Worm (Caenorhabditis elegans) whole organism, early embryonic: ENCODE data around the gene C15C8.4.

Experiments
- B0310.2 ChIP-seq: sonication (generic microtip); optimal IDR thresholded peaks from 2 replicates; lab custom pipeline; 2016; ENCODE audit warnings: mild to moderate bottlenecking, missing genetic modification characterization, missing compliant biosample characterization
- F13C5.2 ChIP-seq: sonication (generic microtip); optimal IDR thresholded peaks from 2 replicates; lab custom pipeline; 2017; ENCODE audit warnings: mild to moderate bottlenecking, missing genetic modification characterization, inconsistent platforms, missing compliant biosample characterization
- aly-1 ChIP-seq: sonication (generic microtip); optimal IDR thresholded peaks from 2 replicates; lab custom pipeline; 2016; ENCODE audit warnings: missing genetic modification characterization, missing compliant biosample characterization
- ama-1 ChIP-seq: fragments of 150-350 bp; optimal IDR thresholded peaks from 2 replicates; lab custom pipeline; 2014
- ceh-13 ChIP-seq: fragments of 200-800 bp; sonication (Bioruptor generic); optimal IDR thresholded peaks from 2 replicates; lab custom pipeline; 2018; ENCODE audit warnings: mild to moderate bottlenecking, missing genetic modification characterization, missing compliant biosample characterization
- ceh-36 ChIP-seq: sonication (generic microtip); optimal IDR thresholded peaks from 2 replicates; lab custom pipeline; 2016; ENCODE audit warnings: missing genetic modification characterization, inconsistent platforms, missing compliant biosample characterization
- ets-7 ChIP-seq: sonication (generic microtip); optimal IDR thresholded peaks from 2 replicates; lab custom pipeline; 2016; ENCODE audit warnings: missing genotype, missing genetic modification characterization, missing compliant biosample characterization
- flt-1 ChIP-seq: fragments of 200-800 bp; sonication (Bioruptor generic); IDR thresholded peaks from 2 replicates; pipeline ENCODE4 v1.3.6; 2022; ENCODE audit warnings: missing genetic modification characterization, missing compliant biosample characterization
- hmbx-1 ChIP-seq: sonication (generic microtip); optimal IDR thresholded peaks from 2 replicates; lab custom pipeline; 2016; ENCODE audit warnings: mild to moderate bottlenecking, missing genetic modification characterization, missing compliant biosample characterization
- hmg-4 ChIP-seq: fragments of 200-800 bp; sonication (Bioruptor generic); optimal IDR thresholded peaks from 2 replicates; lab custom pipeline; 2018; ENCODE audit warnings: mild to moderate bottlenecking, missing genetic modification characterization, missing compliant biosample characterization
- hnd-1 ChIP-seq: sonication (generic microtip); optimal IDR thresholded peaks from 2 replicates; lab custom pipeline; 2016; ENCODE audit warnings: missing genetic modification characterization, missing compliant biosample characterization
- pes-1 ChIP-seq: fragments of 200-800 bp; sonication (Bioruptor generic); IDR thresholded peaks from 2 replicates; pipeline ENCODE4 v1.3.6; 2022; ENCODE audit warnings: missing genetic modification reagents, missing genetic modification characterization, missing compliant biosample characterization
- scrt-1 ChIP-seq: fragments of 200-800 bp; sonication (Bioruptor generic); IDR thresholded peaks from 2 replicates; pipeline ENCODE4 v1.3.6; 2022; ENCODE audit warnings: missing genetic modification characterization, missing compliant biosample characterization
- sea-1 ChIP-seq: fragments of 200-800 bp; sonication (Bioruptor generic); conservative IDR thresholded peaks from 2 replicates; pipeline ENCODE4 v1.3.6; 2022; ENCODE audit warnings: missing genetic modification characterization, missing compliant biosample characterization
- tbx-11 ChIP-seq: fragments of 200-800 bp; sonication (Bioruptor generic); IDR thresholded peaks from 2 replicates; pipeline ENCODE4 v1.3.6; 2022; ENCODE audit warnings: missing genetic modification characterization, missing compliant biosample characterization
- tbx-37 ChIP-seq: fragments of 200-800 bp; sonication (Bioruptor generic); conservative IDR thresholded peaks from 2 replicates; pipeline ENCODE4 v1.3.6; 2022; ENCODE audit warnings: missing genetic modification reagents, missing genetic modification characterization, missing compliant biosample characterization
- tra-4 ChIP-seq: sonication (generic microtip); optimal IDR thresholded peaks from 2 replicates; lab custom pipeline; 2017; ENCODE audit warnings: missing genetic modification characterization, missing compliant biosample characterization

The C15C8.4 gene

DNA sequence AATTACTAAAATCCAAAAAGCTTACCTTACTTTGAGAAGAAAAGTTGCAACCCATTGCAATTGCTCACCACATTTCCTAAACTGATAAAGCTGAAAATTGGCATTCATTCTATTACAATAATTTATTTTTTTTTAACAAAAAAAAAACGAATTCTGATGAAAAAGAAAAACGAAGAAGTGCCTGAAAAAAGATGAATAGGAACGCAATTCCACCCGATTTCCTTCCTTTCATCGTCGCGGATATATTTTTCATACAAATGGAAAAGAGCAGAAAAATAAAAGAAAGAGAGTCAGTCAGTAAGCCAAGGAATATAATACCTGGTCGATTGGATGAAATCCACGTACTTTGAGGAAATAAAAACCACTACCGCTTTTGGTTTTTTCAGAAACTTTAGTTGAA, 7.6 kb upstream of the C15C8.4 start, which contains the start of gene gpa-13:
Gene gpa-13, minus strand, starts transcription at position 101 of the 400 bp plus-strand sequence.
- TF ChIP-seq ceh-36 (tag; lab: Kevin White, UChicago) (no peak), flt-1 (GFP tag; lab: Robert Waterston, UW) (no peak), tbx-37 (GFP tag; lab: Robert Waterston, UW) (no peak), scrt-1 (no peak), F13C5.2 (tag; lab: Kevin White, UChicago) (no peak)

DNA sequence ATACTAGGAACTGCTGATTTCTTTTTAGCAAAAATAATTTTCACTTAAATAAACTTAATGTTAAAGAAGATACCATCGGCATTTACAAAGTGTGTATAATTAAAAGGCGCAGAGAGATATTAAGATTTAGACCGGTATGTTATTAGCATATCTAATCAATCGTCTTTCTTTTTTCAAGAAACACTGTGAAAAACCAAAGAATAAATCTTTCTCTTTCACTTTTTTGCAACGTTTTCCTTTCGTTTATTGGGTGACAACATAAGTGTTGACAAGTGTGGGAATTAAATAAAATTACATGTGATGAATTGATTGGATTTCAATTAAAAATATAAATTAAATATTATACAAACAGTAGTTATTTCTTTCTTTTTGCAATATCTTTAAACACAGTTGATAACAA, 5.1 kb upstream of the C15C8.4 start, which contains the start of gene C15C8.8:
Gene C15C8.8, minus strand, starts transcription at position 101 of the 400 bp plus-strand sequence.
- no peak for TF ChIP-seq hmg-4 (GFP tag; lab: Kevin White, UChicago)
- no peak for TF ChIP-seq ceh-13 (GFP tag; lab: Kevin White, UChicago)
- no peak for TF ChIP-seq F13C5.2 (tag; lab: Kevin White, UChicago)
- TF ChIP-seq hmbx-1 (tag; lab: Kevin White, UChicago) = no peak
- TF ChIP-seq tra-4 = no peak
- TF ChIP-seq scrt-1 = no peak
- TF ChIP-seq ets-7 (tag; lab: Kevin White, UChicago) = no peak
- no peak for TF ChIP-seq tbx-37 (GFP tag; lab: Robert Waterston, UW)
- TF ChIP-seq aly-1 (tag; lab: Kevin White, UChicago) = no peak
- no peak for TF ChIP-seq flt-1 (GFP tag; lab: Robert Waterston, UW)
- no peak for TF ChIP-seq pes-1 (GFP tag; lab: Robert Waterston, UW)
- TF ChIP-seq ceh-36 (tag; lab: Kevin White, UChicago) = no peak
- no peak for TF ChIP-seq B0310.2 (tag; lab: Kevin White, UChicago)
- TF ChIP-seq sea-1 (GFP tag; lab: Robert Waterston, UW) = no peak
- TF ChIP-seq ama-1 (lab: Kevin White, UChicago) = no peak
- no peak for TF ChIP-seq tbx-11 (GFP tag; lab: Robert Waterston, UW)
- TF ChIP-seq hnd-1 (tag; lab: Kevin White, UChicago) = no peak

DNA sequence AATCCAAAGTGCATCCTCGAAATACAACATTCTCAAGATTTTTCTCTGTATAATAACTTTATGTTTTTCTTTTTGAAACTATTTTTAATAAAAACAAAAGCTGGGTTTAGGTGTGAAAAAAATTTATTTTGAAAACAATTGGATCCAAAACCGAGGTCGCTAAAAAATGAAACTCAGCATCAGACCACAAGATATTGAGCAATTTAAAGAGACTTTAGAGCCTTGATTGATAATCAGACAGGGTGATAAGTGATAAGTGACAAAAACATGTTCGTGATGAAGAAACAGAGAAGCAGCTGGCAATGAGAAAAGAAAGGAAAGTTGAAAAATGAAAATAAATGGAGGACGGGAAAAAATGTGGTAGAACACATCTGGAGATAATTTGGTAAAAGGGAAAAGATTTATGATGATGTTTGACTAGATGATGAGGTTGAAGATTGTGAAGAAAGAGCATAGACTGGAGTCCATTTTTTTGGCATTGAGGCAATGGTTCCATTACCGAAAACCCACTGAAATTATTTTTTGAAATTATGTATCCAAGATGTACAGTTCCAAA, 4.3 kb upstream of the C15C8.4 start, which contains the start of gene C15C8.6:
Gene C15C8.6, minus strand, starts transcription at position 51 of the 556 bp plus-strand sequence.
- TF ChIP-seq tbx-11 (GFP tag; lab: Robert Waterston, UW) (no peak), scrt-1 (no peak), ets-7 (tag; lab: Kevin White, UChicago) (no peak), ama-1 (lab: Kevin White, UChicago) (no peak), ceh-36 (tag; lab: Kevin White, UChicago) (no peak), aly-1 (tag; lab: Kevin White, UChicago) (no peak), ceh-13 (GFP tag; lab: Kevin White, UChicago) (no peak), tbx-37 (GFP tag; lab: Robert Waterston, UW) (no peak), hmg-4 (GFP tag; lab: Kevin White, UChicago) (no peak), hmbx-1 (tag; lab: Kevin White, UChicago) (no peak), sea-1 (GFP tag; lab: Robert Waterston, UW) (no peak), flt-1 (GFP tag; lab: Robert Waterston, UW) (no peak), F13C5.2 (tag; lab: Kevin White, UChicago) (no peak), tra-4 (no peak), pes-1 (GFP tag; lab: Robert Waterston, UW) (no peak), B0310.2 (tag; lab: Kevin White, UChicago) (no peak)

DNA sequence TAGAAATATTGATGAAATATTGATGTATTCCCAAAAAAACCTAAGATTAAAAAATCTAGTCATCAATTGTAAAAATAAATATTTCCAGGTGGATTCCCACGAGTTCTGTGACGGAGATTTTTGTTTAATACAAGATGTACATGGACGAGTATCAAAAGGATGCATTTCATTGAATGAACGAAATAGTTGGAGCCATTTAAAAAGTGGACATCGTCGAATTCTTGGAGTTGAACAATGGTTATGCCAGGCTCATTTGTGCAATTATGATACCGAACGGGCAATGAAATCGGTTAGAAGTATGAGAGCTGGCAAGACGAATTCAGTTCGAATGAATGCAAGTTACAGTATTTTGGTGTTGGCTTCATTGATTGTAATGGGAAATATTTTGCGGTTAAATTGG, 2.3 kb upstream of the C15C8.4 start:
- TF ChIP-seq ama-1 (lab: Kevin White, UChicago) (no peak), ceh-13 (GFP tag; lab: Kevin White, UChicago) (no peak), aly-1 (tag; lab: Kevin White, UChicago) (no peak), tbx-37 (GFP tag; lab: Robert Waterston, UW) (no peak), hnd-1 (tag; lab: Kevin White, UChicago) (no peak), tra-4 (no peak), hmbx-1 (tag; lab: Kevin White, UChicago) (no peak), ceh-36 (tag; lab: Kevin White, UChicago) (no peak), ets-7 (tag; lab: Kevin White, UChicago) (no peak)

DNA sequence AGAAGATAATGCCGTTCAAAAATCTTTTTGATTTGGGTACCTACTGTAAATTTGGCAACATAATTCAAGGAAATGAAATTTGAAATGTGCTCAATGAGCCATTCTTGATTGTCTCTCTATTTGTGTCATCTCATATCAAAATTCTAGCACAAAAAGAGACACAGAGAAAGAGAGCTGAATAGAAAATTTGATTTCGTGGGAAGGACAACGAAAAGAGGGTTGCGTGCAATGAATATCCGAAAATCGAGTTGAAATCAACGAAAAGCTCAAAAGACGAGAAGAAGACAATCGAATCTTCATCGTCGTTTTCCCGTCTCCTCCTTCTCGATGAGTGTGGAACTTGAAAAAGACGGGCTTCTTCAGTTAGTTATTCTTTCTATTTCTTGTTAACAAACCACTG, 593 bp upstream of the C15C8.4 start, which contains the start of gene C15C8.5:
Gene C15C8.5, plus strand, starts transcription at position 152 of the 400 bp plus-strand sequence.
- TF ChIP-seq ceh-36 (tag; lab: Kevin White, UChicago) (no peak), flt-1 (GFP tag; lab: Robert Waterston, UW) (no peak), ets-7 (tag; lab: Kevin White, UChicago) (no peak), hmg-4 (GFP tag; lab: Kevin White, UChicago) (no peak), hmbx-1 (tag; lab: Kevin White, UChicago) (no peak), scrt-1 (no peak), tra-4 (no peak), tbx-11 (GFP tag; lab: Robert Waterston, UW) (no peak), ama-1 (lab: Kevin White, UChicago) (no peak), pes-1 (GFP tag; lab: Robert Waterston, UW) (no peak), tbx-37 (GFP tag; lab: Robert Waterston, UW) (no peak), hnd-1 (tag; lab: Kevin White, UChicago) (no peak), sea-1 (GFP tag; lab: Robert Waterston, UW) (no peak), ceh-13 (GFP tag; lab: Kevin White, UChicago) (no peak), B0310.2 (tag; lab: Kevin White, UChicago) (no peak), aly-1 (tag; lab: Kevin White, UChicago) (no peak), F13C5.2 (tag; lab: Kevin White, UChicago) (no peak)

DNA sequence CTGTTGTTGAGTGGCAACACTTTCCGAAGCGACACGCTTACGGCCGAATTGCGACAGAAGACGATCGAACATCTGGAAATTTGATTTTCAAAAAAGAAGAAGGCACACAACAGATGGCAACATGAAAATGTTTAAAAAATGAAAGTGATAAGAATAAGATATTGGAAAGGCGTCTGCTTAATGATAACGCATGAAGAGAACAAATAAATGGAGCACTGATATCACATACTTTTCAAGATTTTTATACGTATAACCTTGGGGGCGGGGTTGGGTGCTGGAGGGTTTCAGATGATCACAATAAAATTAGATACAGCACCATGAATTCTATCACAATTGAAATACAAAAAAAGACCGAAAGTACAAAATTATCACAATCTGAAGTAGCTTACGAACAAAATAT, 2.3 kb downstream of the C15C8.4 start, which contains the start of gene C15C8.7:
Gene C15C8.7, minus strand, starts transcription at position 72 of the 400 bp plus-strand sequence.
- TF ChIP-seq tbx-37 (GFP tag; lab: Robert Waterston, UW) = no peak
- no peak for TF ChIP-seq ceh-13 (GFP tag; lab: Kevin White, UChicago)
- no peak for TF ChIP-seq aly-1 (tag; lab: Kevin White, UChicago)
- no peak for TF ChIP-seq F13C5.2 (tag; lab: Kevin White, UChicago)
- no peak for TF ChIP-seq ceh-36 (tag; lab: Kevin White, UChicago)
- no peak for TF ChIP-seq hnd-1 (tag; lab: Kevin White, UChicago)
- TF ChIP-seq flt-1 (GFP tag; lab: Robert Waterston, UW) = no peak
